Worm (Caenorhabditis elegans) whole organism, mixed stage, embryonic: Measurements from ENCODE around the gene idpb-5.

Source experiments
- ces-1 ChIP-seq: fragments of 150-350 bp; optimal IDR thresholded peaks from 2 replicates; lab custom pipeline; 2014; ENCODE audit warnings: missing biosample characterization, missing genetic modification reagents, missing genetic modification characterization
- lin-13 ChIP-seq: fragments of 150-350 bp; optimal IDR thresholded peaks from 2 replicates; lab custom pipeline; 2014; ENCODE audit warnings: missing biosample characterization, missing genetic modification characterization
- lsy-2 ChIP-seq: fragments of 150-350 bp; optimal IDR thresholded peaks from 2 replicates; lab custom pipeline; 2014; ENCODE audit warnings: missing biosample characterization, missing genetic modification characterization
- nhr-237 ChIP-seq: fragments of 150-350 bp; optimal IDR thresholded peaks from 2 replicates; lab custom pipeline; 2014; ENCODE audit warnings: missing biosample characterization, missing genetic modification characterization
- nhr-28 ChIP-seq: fragments of 150-350 bp; optimal IDR thresholded peaks from 2 replicates; lab custom pipeline; 2014; ENCODE audit warnings: missing biosample characterization, missing genetic modification characterization
- snpc-4 ChIP-seq: fragments of 150-350 bp; optimal IDR thresholded peaks from 2 replicates; lab custom pipeline; 2014; ENCODE audit warnings: missing biosample characterization, missing genetic modification characterization
- tbx-8 ChIP-seq: fragments of 200-800 bp; sonication (Bioruptor generic); optimal IDR thresholded peaks from 2 replicates; lab custom pipeline; 2018; ENCODE audit warnings: mild to moderate bottlenecking, missing genetic modification characterization, moderate library complexity, missing compliant biosample characterization
- unc-39 ChIP-seq: fragments of 150-350 bp; optimal IDR thresholded peaks from 2 replicates; lab custom pipeline; 2014; ENCODE audit warnings: missing biosample characterization, missing genetic modification characterization
- unc-62 ChIP-seq: fragments of 150-350 bp; optimal IDR thresholded peaks from 2 replicates; lab custom pipeline; 2014; ENCODE audit warnings: missing biosample characterization, missing genetic modification reagents, missing genetic modification characterization

DNA sequence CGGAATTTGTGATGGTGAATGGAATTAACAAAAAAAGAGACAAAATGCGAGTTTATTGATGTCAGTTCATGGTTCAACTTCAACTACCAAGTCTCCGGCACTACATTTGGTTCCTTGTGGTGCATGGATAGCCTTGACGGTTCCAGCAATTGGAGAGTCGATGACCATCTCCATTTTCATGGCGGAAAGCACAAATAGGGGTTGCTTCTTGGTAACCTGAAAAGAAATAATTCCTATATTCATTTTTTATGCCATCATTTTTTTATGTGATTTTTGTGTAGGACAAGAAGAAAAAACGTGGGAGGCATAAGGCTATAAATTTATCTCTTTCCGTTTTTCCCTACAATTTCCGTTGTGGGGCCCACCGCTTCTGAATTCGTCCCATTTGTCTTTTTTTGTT is 21.3 kb upstream of the idpb-5 start:
- TF ChIP-seq unc-39 (tag; lab: Kevin White, UChicago) (no peak), unc-62 (no peak), snpc-4 (tag; lab: Kevin White, UChicago) (no peak), nhr-28 (tag; lab: Kevin White, UChicago) (no peak), nhr-237 (tag; lab: Kevin White, UChicago) (no peak), tbx-8 (GFP tag; lab: Kevin White, UChicago) (no peak), ces-1 (GFP tag; lab: Kevin White, UChicago) (no peak), lsy-2 (tag; lab: Kevin White, UChicago) (no peak), lin-13 (tag; lab: Kevin White, UChicago) (no peak)
